Fruit fly (Drosophila melanogaster): ENCODE data around the gene CG15549.

DNA sequence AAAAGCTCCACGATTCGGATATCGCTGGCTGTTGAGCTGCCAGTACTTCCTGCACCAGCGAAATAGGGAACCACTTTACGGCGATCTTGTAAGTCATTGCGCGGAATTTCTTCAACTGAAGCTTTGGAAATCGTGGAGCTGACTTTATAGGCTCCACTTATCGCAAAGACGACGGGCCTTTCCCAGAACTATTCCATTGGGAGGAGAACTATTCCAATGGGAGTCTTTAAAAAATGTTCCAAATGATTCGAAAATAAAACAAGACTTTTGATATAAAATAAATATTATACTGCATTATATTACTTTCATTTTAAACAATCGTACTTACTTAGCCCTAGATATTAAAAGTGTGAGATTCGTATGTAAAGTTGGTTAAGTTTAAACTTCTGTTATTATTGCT lies 695 bp upstream of the CG15549 start, which contains the start of gene CG15550:
- TF ChIP-seq CG5204 (GFP tag; optimal IDR thresholded peaks at IDR 0.05) (no peak), kay (GFP tag; ENCODE audit: borderline replicate concordance) (no peak), bab1 (GFP tag; optimal IDR thresholded peaks at IDR 0.05) (no peak)

All from whole organism, adult.